Fruit fly (Drosophila melanogaster) whole organism, embryonic: ENCODE results near the gene CG1273.

Experiments
- Aef1 ChIP-seq: fragments of 200-800 bp; sonication (Bioruptor generic); IDR thresholded peaks from 3 replicates; pipeline ENCODE4 v1.3.6; 2022; ENCODE audit warnings: missing biosample characterization, missing genetic modification characterization
- Asciz ChIP-seq: fragments of 200-800 bp; sonication (Bioruptor generic); optimal IDR thresholded peaks from 2 replicates; lab custom pipeline; 2017; ENCODE audit warnings: missing biosample characterization, mild to moderate bottlenecking, missing genetic modification characterization, missing genetic modification reagents
- Atf-2 ChIP-seq: fragments of 200-800 bp; sonication (Bioruptor generic); optimal IDR thresholded peaks from 2 replicates; lab custom pipeline; 2016; ENCODE audit warnings: missing biosample characterization, missing genetic modification characterization
- CG1233 ChIP-seq: fragments of 200-800 bp; sonication (Bioruptor generic); optimal IDR thresholded peaks from 4 replicates; lab custom pipeline; 2018; ENCODE audit warnings: missing biosample characterization, mild to moderate bottlenecking, missing genetic modification characterization
- CG12659 ChIP-seq: fragments of 200-800 bp; sonication (Bioruptor generic); optimal IDR thresholded peaks from 3 replicates; lab custom pipeline; 2017; ENCODE audit warnings: mild to moderate bottlenecking, missing biosample characterization, missing genetic modification reagents, missing genetic modification characterization
- CG13287 ChIP-seq: fragments of 200-800 bp; sonication (Bioruptor generic); IDR thresholded peaks from 2 replicates; pipeline ENCODE4 v1.3.6; 2022; ENCODE audit warnings: missing biosample characterization, missing genetic modification characterization; ENCODE audit not compliant: partially characterized antibody
- CG13296 ChIP-seq: fragments of 200-800 bp; sonication (Bioruptor generic); optimal IDR thresholded peaks from 3 replicates; lab custom pipeline; 2018; ENCODE audit warnings: missing biosample characterization, mild to moderate bottlenecking, missing genetic modification characterization
- CG13424 ChIP-seq: fragments of 200-800 bp; sonication (Bioruptor generic); optimal IDR thresholded peaks from 2 replicates; lab custom pipeline; 2019; ENCODE audit warnings: missing biosample characterization, mild to moderate bottlenecking, missing genetic modification characterization, moderate library complexity
- CG16779 ChIP-seq: fragments of 200-800 bp; sonication (Bioruptor generic); IDR thresholded peaks from 2 replicates; pipeline ENCODE4 v1.3.6; 2022; ENCODE audit warnings: missing biosample characterization, missing genetic modification characterization
- CG17361 ChIP-seq: fragments of 200-800 bp; sonication (Bioruptor generic); IDR thresholded peaks from 3 replicates; pipeline ENCODE4 v1.3.6; 2022; ENCODE audit warnings: missing biosample characterization, missing genetic modification characterization
- CG17802 ChIP-seq: fragments of 200-800 bp; sonication (Bioruptor generic); optimal IDR thresholded peaks from 2 replicates; lab custom pipeline; 2018; ENCODE audit warnings: missing biosample characterization, mild to moderate bottlenecking, missing genetic modification characterization, moderate library complexity
- CG3281 ChIP-seq: fragments of 200-800 bp; sonication (Bioruptor generic); optimal IDR thresholded peaks from 3 replicates; lab custom pipeline; 2017; ENCODE audit warnings: missing biosample characterization, mild to moderate bottlenecking, missing genetic modification characterization
- CG4404 ChIP-seq: fragments of 200-800 bp; sonication (Bioruptor generic); IDR thresholded peaks from 2 replicates; pipeline ENCODE4 v1.3.6; 2022; ENCODE audit warnings: missing biosample characterization, missing genetic modification characterization
- CG4424 ChIP-seq: fragments of 200-800 bp; sonication (Bioruptor generic); optimal IDR thresholded peaks from 3 replicates; lab custom pipeline; 2016; ENCODE audit warnings: missing biosample characterization, missing genetic modification characterization
- CG6254 ChIP-seq: fragments of 200-800 bp; sonication (Bioruptor generic); optimal IDR thresholded peaks from 3 replicates; lab custom pipeline; 2017; ENCODE audit warnings: mild to moderate bottlenecking, missing biosample characterization, missing genetic modification reagents, missing genetic modification characterization
- CG8290 ChIP-seq, 3 experiments: fragments of 200-800 bp; sonication (Bioruptor generic); optimal IDR thresholded peaks; 2 replicates each; lab custom pipeline; 2016 to 2019; ENCODE audit warnings: missing biosample characterization in 3 of 3, missing genetic modification characterization in 3 of 3, mild to moderate bottlenecking in 2 of 3, moderate library complexity in 1 of 3
- CHES-1-like ChIP-seq: fragments of 200-800 bp; sonication (Bioruptor generic); optimal IDR thresholded peaks from 2 replicates; lab custom pipeline; 2016; ENCODE audit warnings: missing biosample characterization, missing genetic modification characterization
- D ChIP-seq, 2 experiments: fragments of 200-800 bp in 1 of 2; fragments of >200 bp in 1 of 2; sonication (Bioruptor generic) in 1 of 2; optimal IDR thresholded peaks; 2 replicates in 1 of 2; 3 replicates in 1 of 2; lab custom pipeline; 2017; ENCODE audit warnings: mild to moderate bottlenecking in 1 of 2, missing biosample characterization in 1 of 2, missing genetic modification characterization in 1 of 2, missing genetic modification reagents in 1 of 2
- Dp ChIP-seq: fragments of 200-800 bp; sonication (Bioruptor generic); optimal IDR thresholded peaks from 2 replicates; lab custom pipeline; 2018; ENCODE audit warnings: missing biosample characterization, mild to moderate bottlenecking, missing genetic modification characterization, moderate library complexity
- Drgx ChIP-seq: fragments of 200-800 bp; sonication (Bioruptor generic); IDR thresholded peaks from 2 replicates; pipeline ENCODE4 v1.3.6; 2022; ENCODE audit warnings: missing biosample characterization, missing genetic modification characterization
- Fer2 ChIP-seq: fragments of 200-800 bp; sonication (Bioruptor generic); optimal IDR thresholded peaks from 2 replicates; lab custom pipeline; 2018; ENCODE audit warnings: missing biosample characterization, mild to moderate bottlenecking, missing genetic modification characterization, moderate library complexity
- HLH3B ChIP-seq: fragments of 200-800 bp; sonication (Bioruptor generic); IDR thresholded peaks from 2 replicates; pipeline ENCODE4 v1.3.6; 2022; ENCODE audit warnings: missing biosample characterization, missing genetic modification characterization
- Hand ChIP-seq: fragments of 200-800 bp; sonication (Bioruptor generic); optimal IDR thresholded peaks from 2 replicates; lab custom pipeline; 2017; ENCODE audit warnings: mild to moderate bottlenecking, missing biosample characterization, missing genetic modification reagents, missing genetic modification characterization
- Hey ChIP-seq: fragments of 200-800 bp; sonication (Bioruptor generic); optimal IDR thresholded peaks from 3 replicates; lab custom pipeline; 2018; ENCODE audit warnings: missing biosample characterization, mild to moderate bottlenecking, missing genetic modification characterization
- Hmr ChIP-seq: fragments of 200-800 bp; sonication (Bioruptor generic); optimal IDR thresholded peaks from 3 replicates; lab custom pipeline; 2017; ENCODE audit warnings: mild to moderate bottlenecking, missing biosample characterization, missing genetic modification reagents, missing genetic modification characterization
- Hr3 ChIP-seq: fragments of 200-800 bp; sonication (Bioruptor generic); optimal IDR thresholded peaks from 3 replicates; lab custom pipeline; 2016; ENCODE audit warnings: missing biosample characterization, missing genetic modification characterization
- Mrtf ChIP-seq: fragments of 200-800 bp; sonication (Bioruptor generic); IDR thresholded peaks from 3 replicates; pipeline ENCODE4 v1.3.6; 2022; ENCODE audit warnings: missing biosample characterization, missing genetic modification characterization
- Neu2 ChIP-seq: fragments of 200-800 bp; sonication (Bioruptor generic); optimal IDR thresholded peaks from 3 replicates; lab custom pipeline; 2016; ENCODE audit warnings: missing biosample characterization, missing genetic modification characterization, borderline replicate concordance
- Nf-YA ChIP-seq: fragments of 200-800 bp; sonication (Bioruptor generic); IDR thresholded peaks from 2 replicates; pipeline ENCODE4 v1.3.6; 2022; ENCODE audit warnings: missing biosample characterization, missing genetic modification characterization
- ab ChIP-seq: fragments of 200-800 bp; sonication (Bioruptor generic); optimal IDR thresholded peaks from 2 replicates; lab custom pipeline; 2016; ENCODE audit warnings: missing biosample characterization, missing genetic modification characterization
- al ChIP-seq: fragments of 200-800 bp; sonication (Bioruptor generic); IDR thresholded peaks from 2 replicates; pipeline ENCODE4 v1.3.6; 2022; ENCODE audit warnings: missing biosample characterization, missing genetic modification characterization
- chif ChIP-seq, 2 experiments: fragments of 200-800 bp; sonication (Bioruptor generic); optimal IDR thresholded peaks; 3 replicates each; lab custom pipeline; 2016; ENCODE audit warnings: missing biosample characterization in 2 of 2, missing genetic modification characterization in 2 of 2
- ci ChIP-seq: fragments of 200-800 bp; sonication (Bioruptor generic); IDR thresholded peaks from 3 replicates; pipeline ENCODE4 v1.3.6; 2022; ENCODE audit warnings: missing biosample characterization, missing genetic modification characterization
- danr ChIP-seq: fragments of 200-800 bp; sonication (Bioruptor generic); IDR thresholded peaks from 2 replicates; pipeline ENCODE4 v1.3.6; 2022; ENCODE audit warnings: missing biosample characterization, missing genetic modification characterization
- gsb-n ChIP-seq: fragments of 200-800 bp; sonication (Bioruptor generic); optimal IDR thresholded peaks from 3 replicates; lab custom pipeline; 2018; ENCODE audit warnings: missing biosample characterization, mild to moderate bottlenecking, missing genetic modification characterization
- gt ChIP-seq: fragments of 200-800 bp; sonication (Bioruptor generic); IDR thresholded peaks from 2 replicates; pipeline ENCODE4 v1.3.6; 2022; ENCODE audit warnings: missing biosample characterization, missing genetic modification characterization
- kay ChIP-seq: fragments of 200-800 bp; sonication (Bioruptor generic); optimal IDR thresholded peaks from 2 replicates; lab custom pipeline; 2016; ENCODE audit warnings: missing biosample characterization, missing genetic modification characterization
- lmd ChIP-seq: fragments of 200-800 bp; sonication (Bioruptor generic); IDR thresholded peaks from 2 replicates; pipeline ENCODE4 v1.3.6; 2022; ENCODE audit warnings: missing biosample characterization, missing genetic modification characterization
- maf-S ChIP-seq: fragments of 200-800 bp; sonication (Bioruptor generic); optimal IDR thresholded peaks from 2 replicates; lab custom pipeline; 2016; ENCODE audit warnings: missing biosample characterization, missing genetic modification characterization
- org-1 ChIP-seq: fragments of 200-800 bp; sonication (Bioruptor generic); optimal IDR thresholded peaks from 2 replicates; lab custom pipeline; 2017; ENCODE audit warnings: missing biosample characterization, missing genetic modification characterization
- pan ChIP-seq, 4 experiments: fragments of >200 bp in 3 of 4; fragments of 200-800 bp in 1 of 4; sonication (Bioruptor generic) in 1 of 4; optimal IDR thresholded peaks in 3 of 4; IDR thresholded peaks in 1 of 4; 2 replicates each; pipeline versions ENCODE4 v1.3.6 to Lab custom; 2017 to 2022; ENCODE audit warnings: missing biosample characterization in 2 of 4, missing genetic modification characterization in 2 of 4, mixed read lengths in 1 of 4
- pzg ChIP-seq: fragments of 200-800 bp; sonication (Bioruptor generic); optimal IDR thresholded peaks from 3 replicates; lab custom pipeline; 2018; ENCODE audit warnings: missing biosample characterization, mild to moderate bottlenecking, missing genetic modification characterization, moderate library complexity
- rib ChIP-seq: fragments of 200-800 bp; sonication (Bioruptor generic); IDR thresholded peaks from 2 replicates; pipeline ENCODE4 v1.3.6; 2022; ENCODE audit warnings: missing biosample characterization, missing genetic modification characterization
- sens ChIP-seq: fragments of 200-800 bp; sonication (Bioruptor generic); peaks from one replicate; lab custom pipeline; 2016; ENCODE audit warnings: missing biosample characterization, missing genetic modification characterization
- sens-2 ChIP-seq: fragments of 200-800 bp; sonication (Bioruptor generic); IDR thresholded peaks from 2 replicates; pipeline ENCODE4 v1.3.6; 2022; ENCODE audit warnings: missing biosample characterization, missing genetic modification characterization
- sqz ChIP-seq: fragments of 200-800 bp; sonication (Bioruptor generic); optimal IDR thresholded peaks from 3 replicates; lab custom pipeline; 2018; ENCODE audit warnings: missing biosample characterization, mild to moderate bottlenecking, missing genetic modification characterization
- tin ChIP-seq: fragments of 200-800 bp; sonication (Bioruptor generic); optimal IDR thresholded peaks from 3 replicates; lab custom pipeline; 2016; ENCODE audit warnings: missing biosample characterization, missing genetic modification characterization
- tio ChIP-seq: fragments of 200-800 bp; sonication (Bioruptor generic); optimal IDR thresholded peaks from 2 replicates; lab custom pipeline; 2017; ENCODE audit warnings: missing biosample characterization, missing genetic modification characterization, inconsistent platforms
- tll ChIP-seq, 2 experiments: fragments of 200-800 bp in 1 of 2; fragments of >200 bp in 1 of 2; sonication (Bioruptor generic) in 1 of 2; optimal IDR thresholded peaks; 2 replicates each; lab custom pipeline; 2017 to 2019; ENCODE audit warnings: missing biosample characterization in 2 of 2, missing genetic modification characterization in 2 of 2, mild to moderate bottlenecking in 1 of 2, moderate library complexity in 1 of 2
- twi ChIP-seq: fragments of 200-800 bp; optimal IDR thresholded peaks from 2 replicates; lab custom pipeline; 2019; ENCODE audit warnings: missing biosample characterization, mild to moderate bottlenecking, missing genetic modification characterization, moderate library complexity

Gene CG1273

dm6 chr3L:4286784-4287183, 23.3 kb downstream of the CG1273 start, which contains the start of gene TfIIEbeta (continued):
- TF ChIP-seq pzg (GFP tag; lab: Kevin White, UChicago) = peak; percentile 43
- TF ChIP-seq HLH3B (GFP tag; lab: Robert Waterston, UW) = 0 out of 2 replicates have a peak, but pooled peaks have one; percentile 24
- no peak for TF ChIP-seq sens-2 (GFP tag; lab: Robert Waterston, UW)
- no peak for TF ChIP-seq Atf-2 (GFP tag; lab: Kevin White, UChicago)
- TF ChIP-seq CG3281 (GFP tag; lab: Kevin White, UChicago) = peak; percentile 51
- no peak for TF ChIP-seq lmd
- TF ChIP-seq Hmr (GFP tag; lab: Kevin White, UChicago) = no peak
- TF ChIP-seq tio (GFP tag; lab: Kevin White, UChicago) = no peak
- no peak; the same call in 1 of the 2 replicates for TF ChIP-seq Drgx
- TF ChIP-seq tll (GFP tag; optimal IDR thresholded peaks at IDR 0.05; lab: Kevin White, UChicago) = no peak
- TF ChIP-seq CG12659 (GFP tag; lab: Kevin White, UChicago) = peak; percentile 40
- no peak for TF ChIP-seq CG6254 (GFP tag; lab: Kevin White, UChicago)
- TF ChIP-seq CHES-1-like (GFP tag; lab: Kevin White, UChicago) = no peak
- no peak for TF ChIP-seq maf-S (GFP tag; lab: Kevin White, UChicago)
- peak; percentile 50 for TF ChIP-seq CG4424 (GFP tag; lab: Kevin White, UChicago)
- no peak for TF ChIP-seq danr (GFP tag; lab: Robert Waterston, UW)
- TF ChIP-seq Aef1 (GFP tag; lab: Robert Waterston, UW) = no peak
- TF ChIP-seq CG13287 (GFP tag; lab: Robert Waterston, UW) = peak; percentile 46; the same call in 1 of the 2 replicates
- TF ChIP-seq ab (GFP tag; lab: Kevin White, UChicago) = no peak
- TF ChIP-seq Hand (GFP tag; lab: Kevin White, UChicago) = no peak
- no peak for TF ChIP-seq org-1 (GFP tag; lab: Kevin White, UChicago)
- TF ChIP-seq Hr3 = peak; percentile 14
- TF ChIP-seq chif (GFP tag; optimal IDR thresholded peaks at IDR 0.05; lab: Kevin White, UChicago) = no peak
- TF ChIP-seq Dp (GFP tag; lab: Kevin White, UChicago) = peak; percentile 38
- TF ChIP-seq tin (GFP tag; lab: Kevin White, UChicago) = no peak
- no peak for TF ChIP-seq D (optimal IDR thresholded peaks at IDR 0.05; lab: Kevin White, UChicago)
- peak; percentile 7 for TF ChIP-seq D (GFP tag; optimal IDR thresholded peaks at IDR 0.05; lab: Kevin White, UChicago)
- TF ChIP-seq CG4404 (GFP tag; lab: Robert Waterston, UW) = no peak
- TF ChIP-seq CG13296 (GFP tag; lab: Kevin White, UChicago) = peak; percentile 7
- TF ChIP-seq al (GFP tag; lab: Robert Waterston, UW) = no peak
- no peak for TF ChIP-seq rib (GFP tag; lab: Robert Waterston, UW)
- no peak for TF ChIP-seq Neu2 (GFP tag; lab: Kevin White, UChicago)
- TF ChIP-seq Hey (tag; lab: Kevin White, UChicago) = no peak
- no peak for TF ChIP-seq Nf-YA (GFP tag; lab: Robert Waterston, UW)
- TF ChIP-seq Mrtf = no peak
- peak; percentile 30 for TF ChIP-seq gsb-n (tag; lab: Kevin White, UChicago)
- TF ChIP-seq ci (GFP tag; lab: Robert Waterston, UW) = peak; percentile 44; the same call in 2 of the 3 replicates
- TF ChIP-seq CG1233 (GFP tag; lab: Kevin White, UChicago) = peak; percentile 37
- no peak for TF ChIP-seq kay (GFP tag; lab: Kevin White, UChicago)
- peak; percentile 28 for TF ChIP-seq Asciz (GFP tag; lab: Kevin White, UChicago)
- TF ChIP-seq sqz (GFP tag; lab: Kevin White, UChicago) = no peak
- TF ChIP-seq CG13424 (tag; lab: Kevin White, UChicago) = peak; percentile 15
- no peak for TF ChIP-seq twi (tag; lab: Kevin White, UChicago)
- peak; percentile 55; the same call in 2 of the 3 replicates for TF ChIP-seq CG17361 (GFP tag; lab: Robert Waterston, UW)
- TF ChIP-seq pan (optimal IDR thresholded peaks at IDR 0.05; lab: Kevin White, UChicago) = no peak
- TF ChIP-seq pan (GFP tag; optimal IDR thresholded peaks at IDR 0.05 in 1 of 2, IDR thresholded peaks at IDR 0.05 in 1 of 2) = peak in 1 of 2 experiments; percentile 36
- TF ChIP-seq sens (GFP tag; lab: Kevin White, UChicago) = peak; percentile 64
- no peak for TF ChIP-seq CG17802
- no peak for TF ChIP-seq CG8290 (GFP tag; optimal IDR thresholded peaks at IDR 0.05; lab: Kevin White, UChicago)
- no peak for TF ChIP-seq CG8290 (tag; optimal IDR thresholded peaks at IDR 0.05; lab: Kevin White, UChicago)
- TF ChIP-seq Fer2 (tag; lab: Kevin White, UChicago) = no peak
- TF ChIP-seq CG16779 (GFP tag; lab: Robert Waterston, UW) = no peak
- TF ChIP-seq gt (GFP tag; lab: Robert Waterston, UW) = no peak
